Worm (Caenorhabditis elegans) whole organism, L1 larva: Measurements from ENCODE around the gene wee-1.1.

ENCODE experiments used
- C04F5.9 ChIP-seq: sonication (generic microtip); optimal IDR thresholded peaks from 2 replicates; lab custom pipeline; 2016; ENCODE audit warnings: missing genetic modification characterization, missing compliant biosample characterization
- C16A3.4 ChIP-seq: fragments of 150-350 bp; optimal IDR thresholded peaks from 2 replicates; lab custom pipeline; 2014; ENCODE audit warnings: missing biosample characterization, missing genetic modification characterization
- C34B4.2 ChIP-seq: sonication (generic microtip); optimal IDR thresholded peaks from 2 replicates; lab custom pipeline; 2017; ENCODE audit warnings: mild to moderate bottlenecking, missing genetic modification characterization, missing compliant biosample characterization
- ceh-82 ChIP-seq, 3 experiments: fragments of 150-350 bp in 1 of 3; sonication (generic microtip) in 2 of 3; optimal IDR thresholded peaks; 2 replicates each; lab custom pipeline; 2014 to 2017; ENCODE audit warnings: missing biosample characterization in 3 of 3, missing genetic modification characterization in 3 of 3
- ceh-88 ChIP-seq: fragments of 200-800 bp; sonication (Bioruptor generic); IDR thresholded peaks from 2 replicates; pipeline ENCODE4 v1.3.6; 2022; ENCODE audit warnings: missing genetic modification characterization, missing compliant biosample characterization
- dpl-1 ChIP-seq, 3 experiments: fragments of 150-350 bp in 2 of 3; sonication (generic microtip) in 1 of 3; optimal IDR thresholded peaks; 2 replicates each; lab custom pipeline; 2014 to 2017; ENCODE audit warnings: missing biosample characterization in 3 of 3, missing genetic modification characterization in 3 of 3, missing genetic modification reagents in 3 of 3
- dsc-1 ChIP-seq: sonication (generic microtip); optimal IDR thresholded peaks from 2 replicates; lab custom pipeline; 2016; ENCODE audit warnings: mild to moderate bottlenecking, missing genetic modification characterization, missing compliant biosample characterization
- efl-1 ChIP-seq, 4 experiments: fragments of 150-350 bp; optimal IDR thresholded peaks in 3 of 4; peaks in 1 of 4; 1 replicate in 1 of 4; 2 replicates in 3 of 4; lab custom pipeline; 2014; ENCODE audit warnings: missing biosample characterization in 2 of 4, missing genetic modification characterization in 2 of 4, missing genetic modification reagents in 2 of 4
- egl-27 ChIP-seq, 2 experiments: fragments of 150-350 bp in 1 of 2; sonication (generic microtip); optimal IDR thresholded peaks; 3 replicates each; lab custom pipeline; 2017 to 2018; ENCODE audit warnings: missing biosample characterization in 2 of 2, missing genetic modification characterization in 2 of 2, missing genetic modification reagents in 2 of 2
- elt-3 ChIP-seq, 6 experiments: fragments of 150-350 bp in 1 of 6; sonication (generic microtip); optimal IDR thresholded peaks; 2 replicates each; lab custom pipeline; 2017 to 2018; ENCODE audit warnings: missing biosample characterization in 6 of 6, missing genetic modification characterization in 6 of 6, inconsistent platforms in 1 of 6
- ets-5 ChIP-seq: fragments of 200-800 bp; sonication (Bioruptor generic); IDR thresholded peaks from 2 replicates; pipeline ENCODE4 v1.3.6; 2022; ENCODE audit warnings: missing genetic modification characterization, missing compliant biosample characterization
- fkh-10 ChIP-seq: sonication (generic microtip); optimal IDR thresholded peaks from 2 replicates; lab custom pipeline; 2017; ENCODE audit warnings: missing biosample characterization, missing genetic modification reagents, missing genetic modification characterization
- fkh-4 ChIP-seq: sonication (generic microtip); optimal IDR thresholded peaks from 2 replicates; lab custom pipeline; 2016; ENCODE audit warnings: missing compliant biosample characterization, missing genetic modification characterization, borderline replicate concordance
- fkh-8 ChIP-seq: sonication (generic microtip); optimal IDR thresholded peaks from 2 replicates; lab custom pipeline; 2016; ENCODE audit warnings: mild to moderate bottlenecking, missing genetic modification characterization, missing compliant biosample characterization
- fos-1 ChIP-seq: fragments of 150-350 bp; optimal IDR thresholded peaks from 2 replicates; lab custom pipeline; 2014; ENCODE audit warnings: missing biosample characterization, missing genetic modification characterization
- hlh-17 ChIP-seq: fragments of 200-800 bp; sonication (Bioruptor generic); optimal IDR thresholded peaks from 2 replicates; lab custom pipeline; 2018; ENCODE audit warnings: missing genetic modification characterization, mild to moderate bottlenecking, missing compliant biosample characterization, moderate library complexity, borderline replicate concordance
- hlh-4 ChIP-seq: sonication (generic microtip); optimal IDR thresholded peaks from 2 replicates; lab custom pipeline; 2016; ENCODE audit warnings: mild to moderate bottlenecking, missing genetic modification characterization, missing compliant biosample characterization
- hpl-2 ChIP-seq: fragments of 150-350 bp; optimal IDR thresholded peaks from 2 replicates; lab custom pipeline; 2014; ENCODE audit warnings: missing biosample characterization, missing genetic modification reagents, missing genetic modification characterization
- jun-1 ChIP-seq: fragments of 150-350 bp; optimal IDR thresholded peaks from 2 replicates; lab custom pipeline; 2014; ENCODE audit warnings: missing biosample characterization, missing genetic modification reagents, missing genetic modification characterization
- lir-3 ChIP-seq: sonication (generic microtip); optimal IDR thresholded peaks from 2 replicates; lab custom pipeline; 2016; ENCODE audit warnings: mild to moderate bottlenecking, missing genetic modification characterization, moderate library complexity, missing compliant biosample characterization; ENCODE audit not compliant: poor library complexity
- lsy-2 ChIP-seq, 2 experiments: fragments of 150-350 bp; optimal IDR thresholded peaks; 2 replicates each; lab custom pipeline; 2014; ENCODE audit warnings: missing biosample characterization in 2 of 2, missing genetic modification characterization in 2 of 2
- mab-9 ChIP-seq: fragments of 200-800 bp; sonication (Bioruptor generic); IDR thresholded peaks from 2 replicates; pipeline ENCODE4 v1.3.6; 2022; ENCODE audit warnings: missing genetic modification reagents, missing genetic modification characterization, missing compliant biosample characterization
- mef-2 ChIP-seq: fragments of 150-350 bp; optimal IDR thresholded peaks from 2 replicates; lab custom pipeline; 2014; ENCODE audit warnings: missing biosample characterization, missing genetic modification characterization
- mep-1 ChIP-seq: fragments of 150-350 bp; optimal IDR thresholded peaks from 2 replicates; lab custom pipeline; 2014; ENCODE audit warnings: missing biosample characterization, missing genetic modification characterization
- pax-3 ChIP-seq: fragments of 200-800 bp; sonication (Bioruptor generic); optimal IDR thresholded peaks from 2 replicates; lab custom pipeline; 2018; ENCODE audit warnings: mild to moderate bottlenecking, missing genetic modification characterization, moderate library complexity, missing compliant biosample characterization
- rnt-1 ChIP-seq: sonication (generic microtip); optimal IDR thresholded peaks from 2 replicates; lab custom pipeline; 2016; ENCODE audit warnings: mild to moderate bottlenecking, missing genetic modification characterization, moderate library complexity, missing compliant biosample characterization
- snpc-4 ChIP-seq: fragments of 150-350 bp; optimal IDR thresholded peaks from 2 replicates; lab custom pipeline; 2014; ENCODE audit warnings: missing biosample characterization, missing genetic modification characterization
- snu-23 ChIP-seq: sonication (generic microtip); optimal IDR thresholded peaks from 2 replicates; lab custom pipeline; 2016; ENCODE audit warnings: missing genetic modification characterization, missing compliant biosample characterization
- sox-4 ChIP-seq: sonication (generic microtip); optimal IDR thresholded peaks from 2 replicates; lab custom pipeline; 2016; ENCODE audit warnings: missing genetic modification characterization, missing compliant biosample characterization
- sptf-1 ChIP-seq: fragments of 150-350 bp; optimal IDR thresholded peaks from 2 replicates; lab custom pipeline; 2014; ENCODE audit warnings: missing biosample characterization, missing genetic modification characterization
- tbx-2 ChIP-seq: sonication (generic microtip); optimal IDR thresholded peaks from 2 replicates; lab custom pipeline; 2016; ENCODE audit warnings: missing genetic modification characterization, missing compliant biosample characterization
- tlp-1 ChIP-seq: fragments of 150-350 bp; optimal IDR thresholded peaks from 2 replicates; lab custom pipeline; 2014; ENCODE audit warnings: missing biosample characterization, missing genetic modification characterization
- unc-30 ChIP-seq: sonication (generic microtip); optimal IDR thresholded peaks from 2 replicates; lab custom pipeline; 2017; ENCODE audit warnings: missing biosample characterization, missing genetic modification characterization
- unc-62 ChIP-seq: fragments of 150-350 bp; optimal IDR thresholded peaks from 2 replicates; lab custom pipeline; 2014; ENCODE audit warnings: missing biosample characterization, missing genetic modification reagents, missing genetic modification characterization
- xbp-1 ChIP-seq: sonication (generic microtip); optimal IDR thresholded peaks from 2 replicates; lab custom pipeline; 2016; ENCODE audit warnings: missing genetic modification characterization, missing compliant biosample characterization
- zag-1 ChIP-seq: fragments of 150-350 bp; optimal IDR thresholded peaks from 2 replicates; lab custom pipeline; 2014; ENCODE audit warnings: missing biosample characterization, missing genetic modification characterization
- zip-4 ChIP-seq: fragments of 200-800 bp; sonication (Bioruptor generic); optimal IDR thresholded peaks from 2 replicates; lab custom pipeline; 2018; ENCODE audit warnings: mild to moderate bottlenecking, missing genetic modification characterization, moderate library complexity, missing compliant biosample characterization
- ztf-11 ChIP-seq, 2 experiments: sonication (generic microtip); optimal IDR thresholded peaks; 2 replicates each; lab custom pipeline; 2016 to 2017; ENCODE audit warnings: missing genetic modification characterization in 2 of 2, missing biosample characterization in 1 of 2, missing compliant biosample characterization in 1 of 2

Gene wee-1.1

ce11 chrII:9551536-9551935 lies 31.8 kb downstream of the wee-1.1 start, which contains the start of gene F35H8.12:
Gene F35H8.12 (plus strand): TSS chrII:9551836.
- TF ChIP-seq dpl-1 (GFP tag; optimal IDR thresholded peaks at IDR 0.05; lab: Kevin White, UChicago) (no peak), dsc-1 (no peak), efl-1 (optimal IDR thresholded peaks at IDR 0.05; lab: Kevin White, UChicago) (no peak), efl-1 (GFP tag; optimal IDR thresholded peaks at IDR 0.05 in 1 of 2; lab: Kevin White, UChicago) (peak in 1 of 2 experiments; percentile 43), sptf-1 (tag; lab: Kevin White, UChicago) (no peak), egl-27 (tag; optimal IDR thresholded peaks at IDR 0.05; lab: Kevin White, UChicago) (no peak), unc-30 (tag; lab: Kevin White, UChicago) (no peak)

ce11 chrII:9550718-9551117 lies 32.6 kb downstream of the wee-1.1 start, which contains the start of gene sra-6:
Gene sra-6 (minus strand): TSS chrII:9550818.
- TF ChIP-seq mef-2 (tag; lab: Kevin White, UChicago): no peak
- no peak for TF ChIP-seq pax-3 (tag; lab: Kevin White, UChicago)
- TF ChIP-seq fkh-10 (GFP tag; lab: Kevin White, UChicago): no peak
- TF ChIP-seq sox-4 (tag; lab: Kevin White, UChicago): no peak
- no peak for TF ChIP-seq ceh-88 (GFP tag; lab: Robert Waterston, UW)
- TF ChIP-seq tlp-1 (tag; lab: Kevin White, UChicago): no peak
- no peak for TF ChIP-seq lsy-2 (tag; optimal IDR thresholded peaks at IDR 0.05; lab: Kevin White, UChicago)
- TF ChIP-seq jun-1 (tag; lab: Kevin White, UChicago): no peak
- TF ChIP-seq xbp-1 (tag; lab: Kevin White, UChicago): no peak
- no peak for TF ChIP-seq lir-3 (tag; lab: Kevin White, UChicago)

- TF ChIP-seq fkh-8 (tag; lab: Kevin White, UChicago) (peak; percentile 10), snpc-4 (tag; lab: Kevin White, UChicago) (no peak)
Measured at ce11 chrII:9544386-9544785, 39.0 kb downstream of the wee-1.1 start, which contains the start of gene sra-7. Gene sra-7 (plus strand): TSS chrII:9544686.

ce11 chrII:9542785-9543184 lies 40.6 kb downstream of the wee-1.1 start, which contains the start of gene sra-4:
Gene sra-4 (minus strand): TSS chrII:9542885.
- TF ChIP-seq ceh-82 (tag; optimal IDR thresholded peaks at IDR 0.05; lab: Kevin White, UChicago) (no peak), rnt-1 (tag; lab: Kevin White, UChicago) (no peak), fos-1 (tag; lab: Kevin White, UChicago) (no peak), ets-5 (no peak), ztf-11 (tag; optimal IDR thresholded peaks at IDR 0.05; lab: Kevin White, UChicago) (no peak)

ce11 chrII:9540723-9541122 lies 42.6 kb downstream of the wee-1.1 start, which contains the start of gene sra-3:
Gene sra-3 (minus strand): TSS chrII:9540823.
- no peak for TF ChIP-seq mep-1
- no peak for TF ChIP-seq snu-23 (GFP tag; lab: Kevin White, UChicago)
- TF ChIP-seq lsy-2 (tag; optimal IDR thresholded peaks at IDR 0.05; lab: Kevin White, UChicago): no peak
- no peak for TF ChIP-seq C34B4.2
- no peak for TF ChIP-seq fkh-4 (tag; lab: Kevin White, UChicago)
- TF ChIP-seq C04F5.9 (tag; lab: Kevin White, UChicago): no peak
- TF ChIP-seq hlh-4: no peak
- TF ChIP-seq tbx-2 (tag; lab: Kevin White, UChicago): no peak
- TF ChIP-seq zag-1 (tag; lab: Kevin White, UChicago): no peak
- no peak for TF ChIP-seq fkh-8 (tag; lab: Kevin White, UChicago)
- no peak for TF ChIP-seq elt-3 (tag; optimal IDR thresholded peaks at IDR 0.05; lab: Kevin White, UChicago)
- TF ChIP-seq unc-62: no peak
- TF ChIP-seq hlh-17: no peak
- no peak for TF ChIP-seq zip-4 (GFP tag; lab: Kevin White, UChicago)
- TF ChIP-seq mab-9 (GFP tag; lab: Robert Waterston, UW): no peak
- no peak for TF ChIP-seq hpl-2 (GFP tag; lab: Kevin White, UChicago)
- no peak for TF ChIP-seq rnt-1 (tag; lab: Kevin White, UChicago)
- no peak for TF ChIP-seq C16A3.4 (tag; lab: Kevin White, UChicago)
- TF ChIP-seq, all 84 proteins: peak for 0
